Fruit fly (Drosophila melanogaster): ENCODE measurements around the gene Crg-1.

The Crg-1 gene

DNA sequence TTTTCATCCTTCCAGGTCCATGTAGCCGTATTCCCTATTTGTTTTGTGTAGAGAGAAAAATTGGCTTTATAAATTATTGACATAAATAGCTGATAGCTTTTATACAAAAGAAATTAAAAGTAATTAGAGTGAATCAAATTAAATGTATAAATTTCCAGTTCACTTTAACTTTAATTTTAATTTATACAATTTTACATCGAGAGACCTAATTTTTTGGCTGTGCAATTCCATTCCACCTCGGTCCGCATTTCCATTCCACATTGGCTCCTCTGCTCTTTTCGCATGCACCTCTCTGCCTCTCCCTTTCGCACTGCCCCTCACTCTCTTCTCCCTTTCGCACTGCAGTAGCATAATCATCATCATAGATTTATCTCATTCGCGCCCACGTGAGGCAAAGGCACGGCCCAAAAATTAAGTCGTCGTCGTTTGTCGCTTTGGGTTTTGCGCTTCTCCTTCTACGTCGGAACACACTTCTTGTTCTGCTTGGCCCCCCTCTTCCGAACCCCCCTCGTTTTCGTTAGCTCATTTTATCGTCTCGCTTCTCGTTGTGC lies 14.0 kb upstream of the Crg-1 start:
- TF ChIP-seq CG14711 (tag; optimal IDR thresholded peaks at IDR 0.05), result peak; percentile 17
- peak; percentile 86 for TF ChIP-seq pad (GFP tag; optimal IDR thresholded peaks at IDR 0.05)
- TF ChIP-seq CG5204 (GFP tag; optimal IDR thresholded peaks at IDR 0.05), result no peak

DNA sequence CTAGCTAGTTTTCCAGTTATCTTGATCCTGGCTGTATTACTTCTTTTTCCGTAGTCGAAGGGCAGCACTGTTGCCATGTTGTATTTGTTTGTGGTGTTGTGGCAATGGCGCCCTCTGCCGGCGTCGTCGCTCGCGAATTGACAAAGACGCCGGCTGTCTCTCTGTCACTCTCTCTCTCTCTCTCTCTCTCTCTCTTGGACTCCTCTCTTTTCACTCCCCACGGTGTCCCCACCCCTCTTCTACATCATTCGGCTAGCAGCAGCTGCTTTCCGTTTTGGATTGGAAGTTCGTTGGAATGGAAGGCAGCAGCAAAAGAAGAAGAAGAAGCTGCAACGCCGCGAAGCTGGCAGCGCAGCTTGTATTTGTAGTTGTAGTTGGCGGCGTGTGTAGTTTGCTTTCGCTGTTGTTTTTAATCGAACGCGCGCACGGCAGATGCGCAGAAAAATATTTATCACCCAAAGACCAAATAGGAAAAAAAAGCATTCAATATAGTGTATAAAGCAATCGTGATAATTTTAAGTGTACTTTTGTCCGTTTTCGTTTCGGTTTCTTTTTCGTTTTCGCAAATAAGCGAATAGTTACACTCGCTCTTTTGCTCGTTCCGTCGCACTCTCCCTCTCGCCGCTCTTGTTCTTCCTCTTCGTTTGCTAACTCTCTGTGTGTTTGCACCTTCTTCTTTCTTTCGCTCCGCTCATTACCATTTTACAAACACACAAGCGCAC lies 13.2 kb upstream of the Crg-1 start:
- TF ChIP-seq bab1 (GFP tag; optimal IDR thresholded peaks at IDR 0.05) (peak; percentile 65), CG5204 (GFP tag; optimal IDR thresholded peaks at IDR 0.05) (no peak), pad (GFP tag; optimal IDR thresholded peaks at IDR 0.05) (peak; percentile 11), Crg-1 (GFP tag; optimal IDR thresholded peaks at IDR 0.05) (peak; percentile 15), Mnt (GFP tag; optimal IDR thresholded peaks at IDR 0.05) (peak; percentile 49), kay (GFP tag; ENCODE audit: borderline replicate concordance) (peak; percentile 81), CG33017 (tag; optimal IDR thresholded peaks at IDR 0.05) (no peak), tj (GFP tag; optimal IDR thresholded peaks at IDR 0.05) (peak; percentile 77), CG14711 (tag; optimal IDR thresholded peaks at IDR 0.05) (no peak), CG12768 (GFP tag; optimal IDR thresholded peaks at IDR 0.05) (peak; percentile 33), ovo (GFP tag; optimal IDR thresholded peaks at IDR 0.05) (peak; percentile 21), toe (GFP tag; optimal IDR thresholded peaks at IDR 0.05) (no peak), cic (GFP tag; optimal IDR thresholded peaks at IDR 0.05) (peak; percentile 58), CG7101 (tag; optimal IDR thresholded peaks at IDR 0.05) (peak; percentile 24), CG11617 (GFP tag; optimal IDR thresholded peaks at IDR 0.05) (peak; percentile 56), cnc (optimal IDR thresholded peaks at IDR 0.05) (no peak), CG7045 (GFP tag; optimal IDR thresholded peaks at IDR 0.05) (peak; percentile 15), CG1620 (GFP tag; optimal IDR thresholded peaks at IDR 0.05) (no peak), Hr96 (GFP tag; optimal IDR thresholded peaks at IDR 0.05) (no peak), Clk (GFP tag; optimal IDR thresholded peaks at IDR 0.05) (no peak)

- TF ChIP-seq Hr96 (GFP tag; optimal IDR thresholded peaks at IDR 0.05) (no peak), Clk (GFP tag; optimal IDR thresholded peaks at IDR 0.05) (no peak), cic (GFP tag; optimal IDR thresholded peaks at IDR 0.05) (peak; percentile 88), Mnt (GFP tag; optimal IDR thresholded peaks at IDR 0.05) (peak; percentile 98), CG7101 (tag; optimal IDR thresholded peaks at IDR 0.05) (peak; percentile 75), kay (GFP tag; ENCODE audit: borderline replicate concordance) (peak; percentile 73), pad (GFP tag; optimal IDR thresholded peaks at IDR 0.05) (peak; percentile 61), CG12768 (GFP tag; optimal IDR thresholded peaks at IDR 0.05) (peak; percentile 41), CG7045 (GFP tag; optimal IDR thresholded peaks at IDR 0.05) (no peak), ovo (GFP tag; optimal IDR thresholded peaks at IDR 0.05) (peak; percentile 18), CG11617 (GFP tag; optimal IDR thresholded peaks at IDR 0.05) (no peak), CG33017 (tag; optimal IDR thresholded peaks at IDR 0.05) (peak; percentile 8), Crg-1 (GFP tag; optimal IDR thresholded peaks at IDR 0.05) (no peak), CG1620 (GFP tag; optimal IDR thresholded peaks at IDR 0.05) (peak; percentile 55), bab1 (GFP tag; optimal IDR thresholded peaks at IDR 0.05) (peak; percentile 71), CG14711 (tag; optimal IDR thresholded peaks at IDR 0.05) (peak; percentile 60), tj (GFP tag; optimal IDR thresholded peaks at IDR 0.05) (peak; percentile 23), cnc (optimal IDR thresholded peaks at IDR 0.05) (no peak), CG5204 (GFP tag; optimal IDR thresholded peaks at IDR 0.05) (no peak), toe (GFP tag; optimal IDR thresholded peaks at IDR 0.05) (no peak)
Measured at dm6 chrX:3780884-3781283, 12.1 kb upstream of the Crg-1 start.

- TF ChIP-seq bab1 (GFP tag; optimal IDR thresholded peaks at IDR 0.05) (peak; percentile 1), CG12768 (GFP tag; optimal IDR thresholded peaks at IDR 0.05) (no peak), toe (GFP tag; optimal IDR thresholded peaks at IDR 0.05) (no peak)
Measured at dm6 chrX:3788432-3788831, 4.6 kb upstream of the Crg-1 start.

DNA sequence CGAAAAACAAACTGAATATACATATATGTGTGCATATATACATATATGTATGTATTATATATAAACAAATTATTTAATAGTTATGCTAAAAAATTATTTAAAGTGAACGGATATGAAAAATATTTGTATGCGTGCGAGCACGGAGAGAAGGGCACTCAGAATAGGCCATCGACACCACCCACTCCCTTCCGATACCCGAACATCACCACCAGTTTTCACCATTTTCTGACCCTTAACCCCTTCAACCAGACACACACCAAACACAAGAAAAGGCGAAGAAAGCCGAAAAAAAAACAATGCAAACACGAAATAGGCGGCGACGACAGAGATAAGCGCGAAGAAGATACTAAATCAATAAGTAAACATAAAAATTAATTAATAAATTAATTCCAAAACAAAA lies 3.7 kb upstream of the Crg-1 start:
- TF ChIP-seq toe (GFP tag; optimal IDR thresholded peaks at IDR 0.05) (no peak), CG7045 (GFP tag; optimal IDR thresholded peaks at IDR 0.05) (no peak), CG7101 (tag; optimal IDR thresholded peaks at IDR 0.05) (no peak), CG5204 (GFP tag; optimal IDR thresholded peaks at IDR 0.05) (no peak), pad (GFP tag; optimal IDR thresholded peaks at IDR 0.05) (no peak), ovo (GFP tag; optimal IDR thresholded peaks at IDR 0.05) (no peak), tj (GFP tag; optimal IDR thresholded peaks at IDR 0.05) (no peak), cic (GFP tag; optimal IDR thresholded peaks at IDR 0.05) (no peak), CG12768 (GFP tag; optimal IDR thresholded peaks at IDR 0.05) (no peak), CG11617 (GFP tag; optimal IDR thresholded peaks at IDR 0.05) (no peak), CG33017 (tag; optimal IDR thresholded peaks at IDR 0.05) (no peak), bab1 (GFP tag; optimal IDR thresholded peaks at IDR 0.05) (no peak), Hr96 (GFP tag; optimal IDR thresholded peaks at IDR 0.05) (no peak), kay (GFP tag; ENCODE audit: borderline replicate concordance) (no peak), CG1620 (GFP tag; optimal IDR thresholded peaks at IDR 0.05) (no peak), Mnt (GFP tag; optimal IDR thresholded peaks at IDR 0.05) (no peak), Crg-1 (GFP tag; optimal IDR thresholded peaks at IDR 0.05) (no peak), Clk (GFP tag; optimal IDR thresholded peaks at IDR 0.05) (no peak)

- peak; percentile 18 for TF ChIP-seq kay (GFP tag; ENCODE audit: borderline replicate concordance)
Measured at dm6 chrX:3789769-3790168, 3.3 kb upstream of the Crg-1 start, which contains the start of gene HIP-R. HIP-R (plus strand) TSS chrX:3789969.
